Worm (Caenorhabditis elegans): Measurements from ENCODE around the gene gcy-13.

The gcy-13 gene

DNA sequence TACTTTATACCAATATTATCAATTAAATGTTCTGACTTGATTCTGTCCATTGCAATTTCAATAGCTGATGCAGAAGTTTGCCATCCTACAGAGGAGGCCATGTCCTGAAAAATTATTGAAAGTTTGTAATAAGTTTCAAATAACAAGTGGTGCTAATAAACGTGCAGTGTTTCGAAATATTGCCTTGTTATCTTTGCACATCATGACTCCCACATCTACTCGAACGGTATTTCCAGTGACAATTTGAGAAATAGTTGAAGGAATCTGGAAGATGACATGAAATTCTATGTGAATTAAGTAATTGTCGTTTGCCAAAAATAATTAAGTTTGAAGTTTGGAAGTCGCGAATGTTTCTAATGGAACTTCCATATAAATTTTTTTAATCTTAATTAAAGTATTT is at the start of gene gcy-13:
TSS of gene gcy-13 (minus strand) at position 101 of the 400 bp plus-strand sequence.
- TF ChIP-seq elt-3 (tag; optimal IDR thresholded peaks at IDR 0.05) (no peak), ztf-4 (tag; optimal IDR thresholded peaks at IDR 0.05) (no peak)

ce11 chrV:12418292-12418691 is 49.0 kb upstream of the gcy-13 start, which contains the start of gene C54D10.3:
Gene C54D10.3 (plus strand): TSS chrV:12418592.
- no peak for TF ChIP-seq sma-3 (GFP tag; optimal IDR thresholded peaks at IDR 0.05)
- TF ChIP-seq nhr-6 (tag; optimal IDR thresholded peaks at IDR 0.05) = no peak
- TF ChIP-seq gmeb-1 (tag; optimal IDR thresholded peaks at IDR 0.05) = no peak
- no peak for TF ChIP-seq blmp-1 (tag; optimal IDR thresholded peaks at IDR 0.05; ENCODE audit: insufficient read depth)
- no peak for TF ChIP-seq nhr-12 (tag; optimal IDR thresholded peaks at IDR 0.05)
- no peak for TF ChIP-seq sma-9 (GFP tag; optimal IDR thresholded peaks at IDR 0.05)
- TF ChIP-seq sma-9 (tag; optimal IDR thresholded peaks at IDR 0.05) = no peak
- no peak for TF ChIP-seq F13H6.1 (tag; optimal IDR thresholded peaks at IDR 0.05)
- no peak for TF ChIP-seq mbf-1 (tag; optimal IDR thresholded peaks at IDR 0.05)
- TF ChIP-seq egl-27 (tag; optimal IDR thresholded peaks at IDR 0.05) = no peak
- TF ChIP-seq aly-2 (tag; optimal IDR thresholded peaks at IDR 0.05) = no peak
- no peak for TF ChIP-seq nhr-129 (tag; optimal IDR thresholded peaks at IDR 0.05)
- TF ChIP-seq nhr-21 (tag; optimal IDR thresholded peaks at IDR 0.05) = no peak

DNA sequence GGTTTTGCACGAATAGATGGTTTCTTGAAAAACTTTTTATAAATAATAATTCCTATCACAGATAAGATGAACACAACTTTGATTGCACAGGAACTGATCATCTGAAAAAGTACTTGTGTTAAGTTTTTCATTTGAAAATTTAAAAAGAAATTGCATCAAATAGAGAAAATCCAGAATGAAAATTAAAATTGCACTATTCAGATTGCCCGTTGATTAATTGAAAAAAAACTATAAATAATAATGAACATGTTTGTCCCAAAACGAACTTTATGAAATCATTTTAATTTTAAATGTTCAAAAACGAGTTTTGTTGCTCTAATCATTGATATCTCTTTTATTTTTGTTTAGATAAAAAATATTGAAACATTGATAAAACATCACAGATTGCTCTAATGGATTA is 47.9 kb upstream of the gcy-13 start, which contains the start of gene cdr-3:
TSS of gene cdr-3 (minus strand) at position 101 of the 400 bp plus-strand sequence.
- no peak for TF ChIP-seq lin-39 (tag; optimal IDR thresholded peaks at IDR 0.05)
- TF ChIP-seq egl-27 (tag; optimal IDR thresholded peaks at IDR 0.05) = no peak
- no peak for TF ChIP-seq peb-1 (tag; optimal IDR thresholded peaks at IDR 0.05)
- TF ChIP-seq nhr-11 (tag; optimal IDR thresholded peaks at IDR 0.05) = no peak
- TF ChIP-seq crh-2 (tag; optimal IDR thresholded peaks at IDR 0.05) = no peak
- TF ChIP-seq F13H6.1 (tag; optimal IDR thresholded peaks at IDR 0.05) = no peak
- TF ChIP-seq C34F6.9 (tag; optimal IDR thresholded peaks at IDR 0.05) = no peak
- TF ChIP-seq ceh-82 (tag; optimal IDR thresholded peaks at IDR 0.05) = no peak

DNA sequence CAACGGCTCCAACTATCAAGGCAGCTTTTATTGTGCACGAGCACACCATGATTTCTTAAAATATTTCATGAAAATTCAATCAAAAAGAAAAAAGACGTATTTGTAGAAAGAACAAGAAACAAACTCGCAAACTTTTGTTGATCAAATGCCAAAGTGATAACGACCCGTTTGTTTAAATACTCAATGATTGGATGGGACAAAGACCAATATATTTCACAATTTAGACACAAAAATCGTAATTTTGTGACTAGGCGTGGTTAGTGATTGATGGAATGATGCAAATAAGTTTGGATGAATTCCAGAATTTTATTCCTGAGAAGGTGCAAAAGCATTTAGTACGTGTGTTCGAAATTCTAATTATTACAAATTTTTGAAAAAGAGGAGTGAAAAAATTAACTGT is 46.3 kb upstream of the gcy-13 start, which contains the start of gene cdr-2:
TSS of gene cdr-2 (minus strand) at position 54 of the 400 bp plus-strand sequence.
- TF ChIP-seq skn-1 (tag; optimal IDR thresholded peaks at IDR 0.05) (no peak), lin-11 (tag; optimal IDR thresholded peaks at IDR 0.05) (no peak), aly-2 (tag; optimal IDR thresholded peaks at IDR 0.05) (no peak), ztf-11 (tag; optimal IDR thresholded peaks at IDR 0.05) (no peak), nhr-25 (tag; optimal IDR thresholded peaks at IDR 0.05) (no peak), fos-1 (tag; optimal IDR thresholded peaks at IDR 0.05) (peak; percentile 81), unc-55 (GFP tag; optimal IDR thresholded peaks at IDR 0.05) (no peak), nhr-129 (tag; optimal IDR thresholded peaks at IDR 0.05) (no peak), sma-9 (GFP tag; optimal IDR thresholded peaks at IDR 0.05) (peak; percentile 63), sma-9 (tag; optimal IDR thresholded peaks at IDR 0.05) (no peak), snpc-4 (tag; optimal IDR thresholded peaks at IDR 0.05) (no peak), lsy-2 (tag; optimal IDR thresholded peaks at IDR 0.05) (no peak)

ce11 chrV:12414362-12414761 is 45.0 kb upstream of the gcy-13 start:
- no peak for TF ChIP-seq nhr-237 (tag; optimal IDR thresholded peaks at IDR 0.05)
- TF ChIP-seq fos-1 (tag; optimal IDR thresholded peaks at IDR 0.05) = peak; percentile 59
- peak; percentile 81 for TF ChIP-seq skn-1 (tag; optimal IDR thresholded peaks at IDR 0.05)

DNA sequence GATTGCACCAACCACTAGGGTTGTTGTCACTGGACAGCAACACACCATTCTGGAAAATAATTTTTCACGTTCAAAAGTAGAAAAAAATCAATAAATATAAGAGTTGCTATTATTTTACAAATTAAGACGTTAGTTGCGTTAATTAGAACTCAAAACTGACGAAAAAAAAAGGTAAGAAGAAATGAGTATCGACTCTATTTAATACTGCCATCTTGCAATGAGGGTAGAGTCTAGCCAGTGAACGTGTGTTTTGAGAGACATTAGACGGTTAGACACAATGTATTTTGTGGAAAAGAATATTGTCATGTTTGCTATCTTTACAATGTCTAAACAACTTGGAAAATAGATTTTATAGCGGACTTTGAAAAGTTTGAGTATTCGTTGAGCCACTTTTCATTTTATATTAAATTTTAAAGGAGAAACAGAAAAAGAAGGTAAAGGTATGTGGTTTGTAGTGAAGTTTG is 44.3 kb upstream of the gcy-13 start, which contains the start of gene cdr-6:
TSS of gene cdr-6 (minus strand) at position 51 of the 464 bp plus-strand sequence.
- TF ChIP-seq lsy-2 (tag; optimal IDR thresholded peaks at IDR 0.05) (peak in 1 of 2 experiments; percentile 3), nhr-23 (tag; optimal IDR thresholded peaks at IDR 0.05) (no peak), mab-5 (tag; optimal IDR thresholded peaks at IDR 0.05) (no peak), sma-9 (GFP tag; optimal IDR thresholded peaks at IDR 0.05) (peak; percentile 65), sma-9 (tag; optimal IDR thresholded peaks at IDR 0.05) (no peak), C34F6.9 (tag; optimal IDR thresholded peaks at IDR 0.05) (peak; percentile 32), dmd-4 (tag; optimal IDR thresholded peaks at IDR 0.05) (no peak), crh-2 (tag; optimal IDR thresholded peaks at IDR 0.05) (no peak), zag-1 (tag; optimal IDR thresholded peaks at IDR 0.05) (no peak), F13H6.1 (tag; optimal IDR thresholded peaks at IDR 0.05) (peak; percentile 18), fos-1 (tag; optimal IDR thresholded peaks at IDR 0.05) (peak; percentile 30), ceh-16 (tag; optimal IDR thresholded peaks at IDR 0.05) (no peak)

Measured in whole organism, L2 larva.